Fruit fly (Drosophila melanogaster): ENCODE measurements around the gene Mcm10.
A peak's percentile ranks its signal among the peaks of the same experiment; 100 is the strongest.

Mcm10 gene

dm6 chr2L:21196511-21196910, 16.8 kb downstream of the Mcm10 start:
- TF ChIP-seq CG13424 (tag; optimal IDR thresholded peaks at IDR 0.05) (peak; percentile 15), Med (GFP tag) (peak; percentile 77), sens (GFP tag) (peak; percentile 82), dmrt99B (tag; optimal IDR thresholded peaks at IDR 0.05) (peak; percentile 28), CG17361 (GFP tag; IDR thresholded peaks at IDR 0.05) (0 out of 3 replicates have a peak, but pooled peaks have one; percentile 32), Max (GFP tag; optimal IDR thresholded peaks at IDR 0.05) (no peak), Rfx (GFP tag; IDR thresholded peaks at IDR 0.05) (0 out of 2 replicates have a peak, but pooled peaks have one; percentile 14), CG13287 (GFP tag; IDR thresholded peaks at IDR 0.05; ENCODE audit: partially characterized antibody) (no peak), CG2120 (GFP tag; optimal IDR thresholded peaks at IDR 0.05) (peak; percentile 23), slbo (GFP tag; IDR thresholded peaks at IDR 0.05) (peak; percentile 29; the same call in 1 of the 2 replicates), CG11504 (tag; optimal IDR thresholded peaks at IDR 0.05) (peak; percentile 47), CG18599 (GFP tag; optimal IDR thresholded peaks at IDR 0.05) (peak; percentile 45), ind (GFP tag; optimal IDR thresholded peaks at IDR 0.05) (peak; percentile 14), row (GFP tag; IDR thresholded peaks at IDR 0.05) (peak; percentile 60), CkIIα-i1 (GFP tag; IDR thresholded peaks at IDR 0.05) (no peak), CG1603 (tag; optimal IDR thresholded peaks at IDR 0.05) (peak; percentile 13), CoRest (tag; optimal IDR thresholded peaks at IDR 0.05) (peak; percentile 27), Meics (GFP tag; optimal IDR thresholded peaks at IDR 0.05) (peak; percentile 44), bcd (GFP tag; optimal IDR thresholded peaks at IDR 0.05) (peak; percentile 36), hkb (optimal IDR thresholded peaks at IDR 0.05) (no peak), hkb (GFP tag; IDR thresholded peaks at IDR 0.05) (no peak), E2f2 (GFP tag; IDR thresholded peaks at IDR 0.05) (0 out of 2 replicates have a peak, but pooled peaks have one; percentile 9), Hr51 (GFP tag; optimal IDR thresholded peaks at IDR 0.05) (peak in 1 of 2 experiments; percentile 3), Fer3 (tag; optimal IDR thresholded peaks at IDR 0.05) (peak; percentile 20), HHEX (GFP tag; optimal IDR thresholded peaks at IDR 0.05) (peak; percentile 17), CG31441 (GFP tag; IDR thresholded peaks at IDR 0.05) (0 out of 2 replicates have a peak, but pooled peaks have one; percentile 33), chif (GFP tag; optimal IDR thresholded peaks at IDR 0.05) (no peak), dpn (GFP tag; optimal IDR thresholded peaks at IDR 0.05) (peak in 1 of 2 experiments; percentile 2), Hmr (GFP tag; optimal IDR thresholded peaks at IDR 0.05) (peak; percentile 34), CG15696 (tag; optimal IDR thresholded peaks at IDR 0.05) (no peak), eve (GFP tag; optimal IDR thresholded peaks at IDR 0.05) (peak in 1 of 2 experiments; percentile 52), D19A (tag; optimal IDR thresholded peaks at IDR 0.05) (peak; percentile 9), Usf (GFP tag; optimal IDR thresholded peaks at IDR 0.05) (peak; percentile 10), nmo (GFP tag; optimal IDR thresholded peaks at IDR 0.05) (peak; percentile 20), phol (tag; optimal IDR thresholded peaks at IDR 0.05) (peak; percentile 22), unpg (GFP tag; optimal IDR thresholded peaks at IDR 0.05) (peak; percentile 1), Taf1 (GFP tag; IDR thresholded peaks at IDR 0.05) (0 out of 2 replicates have a peak, but pooled peaks have one; percentile 8), CG5953 (GFP tag; IDR thresholded peaks at IDR 0.05) (no peak), CG4424 (GFP tag; optimal IDR thresholded peaks at IDR 0.05) (peak; percentile 1), Oli (tag; optimal IDR thresholded peaks at IDR 0.05) (peak; percentile 17), CG7839 (tag; optimal IDR thresholded peaks at IDR 0.05) (peak; percentile 23), Drgx (GFP tag; IDR thresholded peaks at IDR 0.05) (0 out of 2 replicates have a peak, but pooled peaks have one; percentile 32), CG9609 (GFP tag; optimal IDR thresholded peaks at IDR 0.05) (peak; percentile 4), CG10209 (GFP tag; optimal IDR thresholded peaks at IDR 0.05) (peak; percentile 46), CG8924 (tag; optimal IDR thresholded peaks at IDR 0.05) (peak; percentile 6), CG10979 (tag; optimal IDR thresholded peaks at IDR 0.05) (peak; percentile 1), grau (tag; optimal IDR thresholded peaks at IDR 0.05) (peak; percentile 35), lilli (GFP tag; optimal IDR thresholded peaks at IDR 0.05) (peak; percentile 1), CG2712 (tag; optimal IDR thresholded peaks at IDR 0.05) (peak; percentile 33), az2 (GFP tag; optimal IDR thresholded peaks at IDR 0.05) (no peak)
